Fruit fly (Drosophila melanogaster) whole organism, embryonic: ENCODE data around the gene RpL4.

Source experiments
- Asciz ChIP-seq: fragments of 200-800 bp; sonication (Bioruptor generic); optimal IDR thresholded peaks from 2 replicates; lab custom pipeline; 2017; ENCODE audit warnings: missing biosample characterization, mild to moderate bottlenecking, missing genetic modification characterization, missing genetic modification reagents
- Atf6 ChIP-seq: fragments of 200-800 bp; sonication (Bioruptor generic); IDR thresholded peaks from 2 replicates; pipeline ENCODE4 v1.3.6; 2022; ENCODE audit warnings: missing biosample characterization, missing genetic modification characterization
- Bdp1 ChIP-seq: fragments of 200-800 bp; sonication (Bioruptor generic); optimal IDR thresholded peaks from 3 replicates; lab custom pipeline; 2016; ENCODE audit warnings: missing biosample characterization, missing genetic modification characterization
- CG10147 ChIP-seq: fragments of 200-800 bp; sonication (Bioruptor generic); optimal IDR thresholded peaks from 2 replicates; lab custom pipeline; 2019; ENCODE audit warnings: missing biosample characterization, mild to moderate bottlenecking, missing genetic modification characterization, moderate library complexity
- CG10267 ChIP-seq: fragments of 200-800 bp; sonication (Bioruptor generic); optimal IDR thresholded peaks from 2 replicates; lab custom pipeline; 2018; ENCODE audit warnings: missing biosample characterization, mild to moderate bottlenecking, missing genetic modification characterization, moderate library complexity
- CG10462 ChIP-seq: fragments of 200-800 bp; sonication (Bioruptor generic); optimal IDR thresholded peaks from 2 replicates; lab custom pipeline; 2016; ENCODE audit warnings: missing biosample characterization, missing genetic modification characterization
- CG11695 ChIP-seq: fragments of 200-800 bp; sonication (Bioruptor generic); IDR thresholded peaks from 3 replicates; pipeline ENCODE4 v1.3.6; 2022; ENCODE audit warnings: missing biosample characterization, missing genetic modification characterization
- CG12071 ChIP-seq: fragments of 200-800 bp; sonication (Bioruptor generic); optimal IDR thresholded peaks from 3 replicates; lab custom pipeline; 2018; ENCODE audit warnings: missing biosample characterization, mild to moderate bottlenecking, missing genetic modification characterization
- CG12769 ChIP-seq: fragments of 200-800 bp; sonication (Bioruptor generic); optimal IDR thresholded peaks from 2 replicates; lab custom pipeline; 2019; ENCODE audit warnings: missing biosample characterization, mild to moderate bottlenecking, missing genetic modification characterization, moderate library complexity
- CG12942 ChIP-seq: fragments of 200-800 bp; sonication (Bioruptor generic); optimal IDR thresholded peaks from 3 replicates; lab custom pipeline; 2016; ENCODE audit warnings: missing biosample characterization, missing genetic modification characterization
- CG13287 ChIP-seq: fragments of 200-800 bp; sonication (Bioruptor generic); IDR thresholded peaks from 2 replicates; pipeline ENCODE4 v1.3.6; 2022; ENCODE audit warnings: missing biosample characterization, missing genetic modification characterization; ENCODE audit not compliant: partially characterized antibody
- CG13894 ChIP-seq: fragments of 200-800 bp; sonication (Bioruptor generic); optimal IDR thresholded peaks from 3 replicates; lab custom pipeline; 2018; ENCODE audit warnings: missing biosample characterization, mild to moderate bottlenecking, missing genetic modification characterization, moderate library complexity
- CG1602 ChIP-seq: fragments of 200-800 bp; sonication (Bioruptor generic); optimal IDR thresholded peaks from 3 replicates; lab custom pipeline; 2016; ENCODE audit warnings: missing biosample characterization, missing genetic modification characterization
- CG17829 ChIP-seq: fragments of 200-800 bp; optimal IDR thresholded peaks from 2 replicates; lab custom pipeline; 2019; ENCODE audit warnings: missing biosample characterization, mild to moderate bottlenecking, missing genetic modification characterization, moderate library complexity
- CG2116 ChIP-seq: fragments of 200-800 bp; sonication (Bioruptor generic); optimal IDR thresholded peaks from 3 replicates; lab custom pipeline; 2018; ENCODE audit warnings: missing biosample characterization, mild to moderate bottlenecking, missing genetic modification characterization
- CG30020 ChIP-seq: fragments of 200-800 bp; optimal IDR thresholded peaks from 2 replicates; lab custom pipeline; 2019; ENCODE audit warnings: missing biosample characterization, mild to moderate bottlenecking, missing genetic modification characterization, moderate library complexity
- CG33213 ChIP-seq: fragments of 200-800 bp; sonication (Bioruptor generic); optimal IDR thresholded peaks from 3 replicates; lab custom pipeline; 2016; ENCODE audit warnings: missing biosample characterization, missing genetic modification characterization
- CG3995 ChIP-seq: fragments of 200-800 bp; sonication (Bioruptor generic); optimal IDR thresholded peaks from 3 replicates; lab custom pipeline; 2016; ENCODE audit warnings: missing biosample characterization, missing genetic modification characterization
- CG8290 ChIP-seq, 3 experiments: fragments of 200-800 bp; sonication (Bioruptor generic); optimal IDR thresholded peaks; 2 replicates each; lab custom pipeline; 2016 to 2019; ENCODE audit warnings: missing biosample characterization in 3 of 3, missing genetic modification characterization in 3 of 3, mild to moderate bottlenecking in 2 of 3, moderate library complexity in 1 of 3
- CG8478 ChIP-seq: fragments of >200 bp; optimal IDR thresholded peaks from 2 replicates; lab custom pipeline; 2018
- CG9817 ChIP-seq: fragments of 200-800 bp; sonication (Bioruptor generic); optimal IDR thresholded peaks from 2 replicates; lab custom pipeline; 2018; ENCODE audit warnings: missing biosample characterization, mild to moderate bottlenecking, missing genetic modification characterization, moderate library complexity
- Dll ChIP-seq: fragments of 200-800 bp; sonication (Bioruptor generic); IDR thresholded peaks from 4 replicates; pipeline ENCODE4 v1.3.6; 2022; ENCODE audit warnings: missing biosample characterization, missing genetic modification characterization; ENCODE audit not compliant: partially characterized antibody
- Ets97D ChIP-seq: fragments of 200-800 bp; sonication (Bioruptor generic); optimal IDR thresholded peaks from 3 replicates; lab custom pipeline; 2016; ENCODE audit warnings: missing biosample characterization, missing genetic modification characterization
- HLH3B ChIP-seq: fragments of 200-800 bp; sonication (Bioruptor generic); IDR thresholded peaks from 2 replicates; pipeline ENCODE4 v1.3.6; 2022; ENCODE audit warnings: missing biosample characterization, missing genetic modification characterization
- HLH54F ChIP-seq: fragments of 200-800 bp; sonication (Bioruptor generic); optimal IDR thresholded peaks from 3 replicates; lab custom pipeline; 2016; ENCODE audit warnings: missing biosample characterization, missing genetic modification characterization
- NK7.1 ChIP-seq: fragments of 200-800 bp; sonication (Bioruptor generic); optimal IDR thresholded peaks from 3 replicates; lab custom pipeline; 2016; ENCODE audit warnings: missing biosample characterization, missing genetic modification characterization
- Neu2 ChIP-seq: fragments of 200-800 bp; sonication (Bioruptor generic); optimal IDR thresholded peaks from 3 replicates; lab custom pipeline; 2016; ENCODE audit warnings: missing biosample characterization, missing genetic modification characterization, borderline replicate concordance
- ato ChIP-seq: fragments of 200-800 bp; sonication (Bioruptor generic); IDR thresholded peaks from 2 replicates; pipeline ENCODE4 v1.3.6; 2022; ENCODE audit warnings: missing biosample characterization, missing genetic modification characterization; ENCODE audit not compliant: partially characterized antibody
- bsh ChIP-seq, 2 experiments: fragments of 200-800 bp; sonication (Bioruptor generic); optimal IDR thresholded peaks; 2 replicates each; lab custom pipeline; 2017 to 2018; ENCODE audit warnings: mild to moderate bottlenecking in 2 of 2, missing biosample characterization in 2 of 2, missing genetic modification characterization in 2 of 2, moderate library complexity in 1 of 2
- chm ChIP-seq: fragments of 200-800 bp; sonication (Bioruptor generic); IDR thresholded peaks from 2 replicates; pipeline ENCODE4 v1.3.6; 2022; ENCODE audit warnings: missing biosample characterization, missing genetic modification characterization
- da ChIP-seq: fragments of 200-800 bp; sonication (Bioruptor generic); optimal IDR thresholded peaks from 2 replicates; lab custom pipeline; 2016; ENCODE audit warnings: missing biosample characterization, missing genetic modification characterization
- disco-r ChIP-seq: fragments of 200-800 bp; sonication (Bioruptor generic); optimal IDR thresholded peaks from 2 replicates; lab custom pipeline; 2016; ENCODE audit warnings: missing biosample characterization, missing genetic modification characterization
- fu2 ChIP-seq: fragments of 200-800 bp; sonication (Bioruptor generic); optimal IDR thresholded peaks from 2 replicates; lab custom pipeline; 2016; ENCODE audit warnings: missing biosample characterization, missing genetic modification characterization
- gro ChIP-seq: fragments of 200-800 bp; sonication (Bioruptor generic); optimal IDR thresholded peaks from 2 replicates; lab custom pipeline; 2016; ENCODE audit warnings: missing biosample characterization, missing genetic modification characterization
- insv ChIP-seq, 2 experiments: fragments of 200-800 bp; sonication (Bioruptor generic); optimal IDR thresholded peaks; 3 replicates each; lab custom pipeline; 2016 to 2018; ENCODE audit warnings: missing biosample characterization in 2 of 2, missing genetic modification characterization in 2 of 2
- jumu ChIP-seq: fragments of 200-800 bp; sonication (Bioruptor generic); optimal IDR thresholded peaks from 3 replicates; lab custom pipeline; 2016; ENCODE audit warnings: missing biosample characterization, missing genetic modification characterization
- kni ChIP-seq: fragments of 200-800 bp; sonication (Bioruptor generic); optimal IDR thresholded peaks from 3 replicates; lab custom pipeline; 2017; ENCODE audit warnings: mild to moderate bottlenecking, missing biosample characterization, missing genetic modification reagents, missing genetic modification characterization
- lab ChIP-seq: fragments of 200-800 bp; sonication (Bioruptor generic); optimal IDR thresholded peaks from 3 replicates; lab custom pipeline; 2017; ENCODE audit warnings: missing biosample characterization, missing genetic modification characterization, mild to moderate bottlenecking, moderate library complexity, missing genetic modification reagents
- nom ChIP-seq: fragments of 200-800 bp; sonication (Bioruptor generic); optimal IDR thresholded peaks from 2 replicates; lab custom pipeline; 2017; ENCODE audit warnings: missing biosample characterization, missing genetic modification characterization, mild to moderate bottlenecking, moderate library complexity, missing genetic modification reagents
- otp ChIP-seq: fragments of 200-800 bp; sonication (Bioruptor generic); IDR thresholded peaks from 3 replicates; pipeline ENCODE4, ENCODE4 v1.3.6; 2022; ENCODE audit warnings: missing biosample characterization, missing genetic modification characterization
- pros ChIP-seq: fragments of 200-800 bp; sonication (Bioruptor generic); optimal IDR thresholded peaks from 3 replicates; lab custom pipeline; 2019; ENCODE audit warnings: missing biosample characterization, mild to moderate bottlenecking, missing genetic modification characterization, moderate library complexity
- pzg ChIP-seq: fragments of 200-800 bp; sonication (Bioruptor generic); optimal IDR thresholded peaks from 3 replicates; lab custom pipeline; 2018; ENCODE audit warnings: missing biosample characterization, mild to moderate bottlenecking, missing genetic modification characterization, moderate library complexity
- sc ChIP-seq, 3 experiments: fragments of >200 bp in 2 of 3; fragments of 200-800 bp in 1 of 3; sonication (Bioruptor generic) in 1 of 3; optimal IDR thresholded peaks; 2 replicates in 2 of 3; 3 replicates in 1 of 3; lab custom pipeline; 2017; ENCODE audit warnings: mild to moderate bottlenecking in 1 of 3, missing biosample characterization in 1 of 3, missing genetic modification characterization in 1 of 3, missing genetic modification reagents in 1 of 3
- seq ChIP-seq: fragments of 200-800 bp; sonication (Bioruptor generic); IDR thresholded peaks from 2 replicates; pipeline ENCODE4 v1.3.6; 2022; ENCODE audit warnings: missing biosample characterization, missing genetic modification characterization
- slbo ChIP-seq: fragments of 200-800 bp; sonication (Bioruptor generic); IDR thresholded peaks from 2 replicates; pipeline ENCODE4 v1.3.6; 2022; ENCODE audit warnings: missing biosample characterization, missing genetic modification characterization
- unpg ChIP-seq: fragments of 200-800 bp; sonication (Bioruptor generic); optimal IDR thresholded peaks from 3 replicates; lab custom pipeline; 2018; ENCODE audit warnings: missing biosample characterization, mild to moderate bottlenecking, missing genetic modification characterization, moderate library complexity
- vnd ChIP-seq: fragments of 200-800 bp; sonication (Bioruptor generic); IDR thresholded peaks from 3 replicates; pipeline ENCODE4 v1.3.6; 2022; ENCODE audit warnings: missing biosample characterization, missing genetic modification characterization; ENCODE audit not compliant: partially characterized antibody

The RpL4 gene

DNA sequence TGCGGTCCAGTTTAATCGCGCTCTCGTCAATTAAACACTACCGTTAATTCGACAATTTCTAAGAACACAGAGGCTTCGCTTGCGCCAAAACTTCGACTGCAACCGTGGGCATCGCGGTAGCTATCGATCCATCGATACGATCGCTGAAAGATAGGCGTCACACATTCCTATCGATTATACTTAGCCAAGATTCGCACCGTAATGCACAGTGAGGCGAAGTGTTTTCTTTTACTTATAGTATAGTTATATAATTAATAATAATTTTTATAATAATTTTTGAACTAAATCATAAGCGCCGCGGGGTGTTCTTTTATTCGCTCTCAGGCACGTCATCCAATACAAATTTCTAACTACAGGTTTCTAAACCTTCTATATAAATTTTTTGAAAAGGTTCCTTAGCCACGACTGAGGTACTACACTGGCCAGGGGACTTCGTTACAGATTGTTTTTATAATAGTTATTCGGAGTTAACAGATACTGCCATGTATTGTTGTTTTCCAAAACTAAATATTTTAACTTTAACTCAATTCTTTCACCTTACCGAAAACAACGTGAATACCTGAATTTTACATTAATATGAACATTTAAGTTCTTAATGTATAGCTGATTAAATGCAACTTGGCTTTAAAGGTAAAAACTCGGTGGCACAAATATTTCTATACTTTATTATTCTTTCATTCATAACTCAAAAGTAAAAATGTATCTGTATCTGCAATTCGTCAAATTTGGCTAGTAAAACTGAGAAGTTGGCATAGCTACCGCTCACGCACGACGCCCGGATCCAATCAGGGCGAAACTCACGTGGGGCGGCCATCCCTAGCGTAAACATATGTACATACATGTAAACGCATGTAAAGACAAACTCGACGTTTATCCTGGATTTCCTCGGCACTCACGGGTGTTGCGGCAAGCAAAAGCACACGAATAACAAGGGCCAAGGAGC, 15.4 kb downstream of the RpL4 start, which contains the start of the genes NSD and BOD1 (continued):
- TF ChIP-seq Ets97D, result peak; percentile 35
- peak; percentile 77 for TF ChIP-seq pzg
- peak; percentile 15 for TF ChIP-seq CG12942
- TF ChIP-seq kni (GFP tag; lab: Kevin White, UChicago), result no peak
- no peak for TF ChIP-seq CG3995 (GFP tag; lab: Kevin White, UChicago)
- peak; percentile 96 for TF ChIP-seq ato (GFP tag; lab: Robert Waterston, UW)
- TF ChIP-seq CG17829 (tag; lab: Kevin White, UChicago), result peak; percentile 49
- peak; percentile 94 for TF ChIP-seq vnd (GFP tag; lab: Robert Waterston, UW)
- peak; percentile 92 for TF ChIP-seq slbo
- TF ChIP-seq CG33213 (GFP tag; lab: Kevin White, UChicago), result no peak
- peak; percentile 98 for TF ChIP-seq CG2116
- peak; percentile 27 for TF ChIP-seq CG30020 (tag; lab: Kevin White, UChicago)
- TF ChIP-seq NK7.1 (GFP tag; lab: Kevin White, UChicago), result no peak
- peak; percentile 62 for TF ChIP-seq CG1602
- TF ChIP-seq sc (optimal IDR thresholded peaks at IDR 0.05; lab: Kevin White, UChicago), result no peak
- TF ChIP-seq sc (GFP tag; optimal IDR thresholded peaks at IDR 0.05; lab: Kevin White, UChicago), result no peak
- no peak for TF ChIP-seq Atf6
- TF ChIP-seq jumu (GFP tag; lab: Kevin White, UChicago), result peak; percentile 6
- TF ChIP-seq CG12071 (GFP tag; lab: Kevin White, UChicago), result no peak
- TF ChIP-seq nom (GFP tag; lab: Kevin White, UChicago), result no peak
- TF ChIP-seq seq (GFP tag; lab: Robert Waterston, UW), result peak; percentile 40
- TF ChIP-seq HLH3B, result peak; percentile 52; the same call in 1 of the 2 replicates
- peak; percentile 25 for TF ChIP-seq CG10147 (GFP tag; lab: Kevin White, UChicago)
- TF ChIP-seq HLH54F (GFP tag; lab: Kevin White, UChicago), result peak; percentile 12
- no peak for TF ChIP-seq Asciz (GFP tag; lab: Kevin White, UChicago)
- TF ChIP-seq CG10462 (GFP tag; lab: Kevin White, UChicago), result peak; percentile 17
- peak; percentile 76 for TF ChIP-seq Dll (GFP tag; lab: Robert Waterston, UW)
- no peak for TF ChIP-seq otp
- peak; percentile 35 for TF ChIP-seq CG10267
- TF ChIP-seq Bdp1 (GFP tag; lab: Kevin White, UChicago), result no peak
- peak; percentile 85 for TF ChIP-seq CG13287 (GFP tag; lab: Robert Waterston, UW)
- no peak for TF ChIP-seq CG8290 (GFP tag; optimal IDR thresholded peaks at IDR 0.05; lab: Kevin White, UChicago)
- TF ChIP-seq CG8290 (tag; optimal IDR thresholded peaks at IDR 0.05; lab: Kevin White, UChicago), result no peak
- TF ChIP-seq pros (GFP tag; lab: Kevin White, UChicago), result no peak
- no peak for TF ChIP-seq chm
- no peak for TF ChIP-seq CG8478 (lab: Kevin White, UChicago)
- TF ChIP-seq disco-r (GFP tag; lab: Kevin White, UChicago), result no peak
- peak; percentile 42 for TF ChIP-seq lab
- TF ChIP-seq insv (GFP tag; optimal IDR thresholded peaks at IDR 0.05; lab: Kevin White, UChicago), result no peak
- TF ChIP-seq fu2 (GFP tag; lab: Kevin White, UChicago), result no peak
- TF ChIP-seq bsh (GFP tag; optimal IDR thresholded peaks at IDR 0.05; lab: Kevin White, UChicago), result peak in 1 of 2 experiments; percentile 51
- TF ChIP-seq unpg (GFP tag; lab: Kevin White, UChicago), result peak; percentile 46
- no peak for TF ChIP-seq gro (GFP tag; lab: Kevin White, UChicago)
- TF ChIP-seq CG9817 (tag; lab: Kevin White, UChicago), result peak; percentile 60
- TF ChIP-seq CG11695 (GFP tag; lab: Robert Waterston, UW), result no peak
- TF ChIP-seq CG13894, result no peak
- no peak for TF ChIP-seq CG12769 (tag; lab: Kevin White, UChicago)
- TF ChIP-seq da (GFP tag; lab: Kevin White, UChicago), result no peak
- no peak for TF ChIP-seq Neu2 (GFP tag; lab: Kevin White, UChicago)
